Worm (Caenorhabditis elegans) whole organism, L1 larva: ENCODE measurements around the gene Y75B8A.33.

Source experiments
- C04F5.9 ChIP-seq: sonication (generic microtip); optimal IDR thresholded peaks from 2 replicates; lab custom pipeline; 2016; ENCODE audit warnings: missing genetic modification characterization, missing compliant biosample characterization
- C16A3.4 ChIP-seq: fragments of 150-350 bp; optimal IDR thresholded peaks from 2 replicates; lab custom pipeline; 2014; ENCODE audit warnings: missing biosample characterization, missing genetic modification characterization
- C34B4.2 ChIP-seq: sonication (generic microtip); optimal IDR thresholded peaks from 2 replicates; lab custom pipeline; 2017; ENCODE audit warnings: mild to moderate bottlenecking, missing genetic modification characterization, missing compliant biosample characterization
- F16B12.6 ChIP-seq: fragments of 150-350 bp; optimal IDR thresholded peaks from 2 replicates; lab custom pipeline; 2014; ENCODE audit warnings: missing biosample characterization, missing genetic modification characterization
- aly-2 ChIP-seq: fragments of 150-350 bp; optimal IDR thresholded peaks from 2 replicates; lab custom pipeline; 2014; ENCODE audit warnings: missing biosample characterization, missing genetic modification characterization
- blmp-1 ChIP-seq: fragments of 150-350 bp; optimal IDR thresholded peaks from 2 replicates; lab custom pipeline; 2014; ENCODE audit warnings: missing biosample characterization, missing genetic modification characterization
- ceh-63 ChIP-seq: fragments of 200-800 bp; sonication (Bioruptor generic); optimal IDR thresholded peaks from 2 replicates; lab custom pipeline; 2018; ENCODE audit warnings: mild to moderate bottlenecking, missing genetic modification characterization, missing compliant biosample characterization
- ceh-8 ChIP-seq: fragments of 200-800 bp; sonication (Bioruptor generic); optimal IDR thresholded peaks from 2 replicates; lab custom pipeline; 2018; ENCODE audit warnings: mild to moderate bottlenecking, missing genetic modification characterization, moderate library complexity, missing compliant biosample characterization
- ceh-88 ChIP-seq: fragments of 200-800 bp; sonication (Bioruptor generic); IDR thresholded peaks from 2 replicates; pipeline ENCODE4 v1.3.6; 2022; ENCODE audit warnings: missing genetic modification characterization, missing compliant biosample characterization
- ceh-90 ChIP-seq: sonication (generic microtip); optimal IDR thresholded peaks from 2 replicates; lab custom pipeline; 2016; ENCODE audit warnings: missing genetic modification characterization, missing compliant biosample characterization
- ces-1 ChIP-seq: fragments of 150-350 bp; optimal IDR thresholded peaks from 2 replicates; lab custom pipeline; 2014; ENCODE audit warnings: missing biosample characterization, missing genetic modification reagents, missing genetic modification characterization
- egl-13 ChIP-seq: sonication (generic microtip); optimal IDR thresholded peaks from 2 replicates; lab custom pipeline; 2016; ENCODE audit warnings: missing genotype, missing genetic modification reagents, missing genetic modification characterization, missing compliant biosample characterization
- egl-27 ChIP-seq, 2 experiments: fragments of 150-350 bp in 1 of 2; sonication (generic microtip); optimal IDR thresholded peaks; 3 replicates each; lab custom pipeline; 2017 to 2018; ENCODE audit warnings: missing biosample characterization in 2 of 2, missing genetic modification characterization in 2 of 2, missing genetic modification reagents in 2 of 2
- elt-2 ChIP-seq: sonication (generic microtip); optimal IDR thresholded peaks from 2 replicates; lab custom pipeline; 2016; ENCODE audit warnings: missing genetic modification characterization, mild to moderate bottlenecking, inconsistent platforms, missing compliant biosample characterization, missing genetic modification reagents
- ets-5 ChIP-seq: fragments of 200-800 bp; sonication (Bioruptor generic); IDR thresholded peaks from 2 replicates; pipeline ENCODE4 v1.3.6; 2022; ENCODE audit warnings: missing genetic modification characterization, missing compliant biosample characterization
- fkh-8 ChIP-seq: sonication (generic microtip); optimal IDR thresholded peaks from 2 replicates; lab custom pipeline; 2016; ENCODE audit warnings: mild to moderate bottlenecking, missing genetic modification characterization, missing compliant biosample characterization
- grh-1 ChIP-seq: fragments of 200-800 bp; sonication (Bioruptor generic); IDR thresholded peaks from 2 replicates; pipeline ENCODE4 v1.3.6; 2022; ENCODE audit warnings: missing genetic modification reagents, missing genetic modification characterization, missing compliant biosample characterization
- hlh-4 ChIP-seq: sonication (generic microtip); optimal IDR thresholded peaks from 2 replicates; lab custom pipeline; 2016; ENCODE audit warnings: mild to moderate bottlenecking, missing genetic modification characterization, missing compliant biosample characterization
- hpl-2 ChIP-seq: fragments of 150-350 bp; optimal IDR thresholded peaks from 2 replicates; lab custom pipeline; 2014; ENCODE audit warnings: missing biosample characterization, missing genetic modification reagents, missing genetic modification characterization
- irx-1 ChIP-seq: sonication (generic microtip); optimal IDR thresholded peaks from 2 replicates; lab custom pipeline; 2016; ENCODE audit warnings: missing genetic modification characterization, missing compliant biosample characterization
- isw-1 ChIP-seq: fragments of 200-800 bp; sonication (Bioruptor generic); IDR thresholded peaks from 2 replicates; pipeline ENCODE4 v1.3.6; 2022; ENCODE audit warnings: missing genetic modification characterization, missing compliant biosample characterization
- jun-1 ChIP-seq: fragments of 150-350 bp; optimal IDR thresholded peaks from 2 replicates; lab custom pipeline; 2014; ENCODE audit warnings: missing biosample characterization, missing genetic modification reagents, missing genetic modification characterization
- lin-13 ChIP-seq: fragments of 150-350 bp; optimal IDR thresholded peaks from 2 replicates; lab custom pipeline; 2014; ENCODE audit warnings: missing biosample characterization, missing genetic modification reagents, missing genetic modification characterization
- lin-14 ChIP-seq: fragments of 200-800 bp; sonication (Bioruptor generic); optimal IDR thresholded peaks from 2 replicates; lab custom pipeline; 2018; ENCODE audit warnings: mild to moderate bottlenecking, missing genetic modification characterization, moderate library complexity, missing compliant biosample characterization
- lin-39 ChIP-seq: fragments of 150-350 bp; optimal IDR thresholded peaks from 2 replicates; lab custom pipeline; 2014; ENCODE audit warnings: missing biosample characterization, missing genetic modification reagents, missing genetic modification characterization
- lir-3 ChIP-seq: sonication (generic microtip); optimal IDR thresholded peaks from 2 replicates; lab custom pipeline; 2016; ENCODE audit warnings: mild to moderate bottlenecking, missing genetic modification characterization, moderate library complexity, missing compliant biosample characterization; ENCODE audit not compliant: poor library complexity
- mab-9 ChIP-seq: fragments of 200-800 bp; sonication (Bioruptor generic); IDR thresholded peaks from 2 replicates; pipeline ENCODE4 v1.3.6; 2022; ENCODE audit warnings: missing genetic modification reagents, missing genetic modification characterization, missing compliant biosample characterization
- mef-2 ChIP-seq: fragments of 150-350 bp; optimal IDR thresholded peaks from 2 replicates; lab custom pipeline; 2014; ENCODE audit warnings: missing biosample characterization, missing genetic modification characterization
- nhr-19 ChIP-seq: fragments of 200-800 bp; sonication (Bioruptor generic); conservative IDR thresholded peaks from 2 replicates; pipeline ENCODE4 v1.3.6; 2022; ENCODE audit warnings: missing genetic modification characterization, missing compliant biosample characterization
- nhr-47 ChIP-seq: sonication (generic microtip); optimal IDR thresholded peaks from 2 replicates; lab custom pipeline; 2016; ENCODE audit warnings: mild to moderate bottlenecking, missing genetic modification characterization, moderate library complexity, missing compliant biosample characterization
- nhr-71 ChIP-seq: sonication (generic microtip); optimal IDR thresholded peaks from 2 replicates; lab custom pipeline; 2016; ENCODE audit warnings: mild to moderate bottlenecking, missing genetic modification characterization, moderate library complexity, missing compliant biosample characterization
- nhr-76 ChIP-seq: sonication (generic microtip); optimal IDR thresholded peaks from 2 replicates; lab custom pipeline; 2017; ENCODE audit warnings: missing biosample characterization, missing genetic modification characterization
- nhr-84 ChIP-seq: sonication (generic microtip); optimal IDR thresholded peaks from 2 replicates; lab custom pipeline; 2017; ENCODE audit warnings: missing biosample characterization, missing genetic modification characterization
- nhr-85 ChIP-seq: sonication (generic microtip); peaks from one replicate; lab custom pipeline; 2016; ENCODE audit warnings: missing genetic modification characterization, inconsistent platforms, missing compliant biosample characterization
- pag-3 ChIP-seq: sonication (generic microtip); optimal IDR thresholded peaks from 2 replicates; lab custom pipeline; 2017; ENCODE audit warnings: missing genetic modification characterization, mild to moderate bottlenecking, missing compliant biosample characterization, antibody characterized with exemption, borderline replicate concordance; ENCODE audit not compliant: insufficient read depth
- pqm-1 ChIP-seq: sonication (generic microtip); optimal IDR thresholded peaks from 3 replicates; lab custom pipeline; 2017; ENCODE audit warnings: missing biosample characterization, missing genetic modification characterization
- rnt-1 ChIP-seq: sonication (generic microtip); optimal IDR thresholded peaks from 2 replicates; lab custom pipeline; 2016; ENCODE audit warnings: mild to moderate bottlenecking, missing genetic modification characterization, moderate library complexity, missing compliant biosample characterization
- skn-1 ChIP-seq: fragments of 150-350 bp; optimal IDR thresholded peaks from 2 replicates; lab custom pipeline; 2014; ENCODE audit warnings: missing biosample characterization, missing genetic modification characterization
- snpc-4 ChIP-seq: fragments of 150-350 bp; optimal IDR thresholded peaks from 2 replicates; lab custom pipeline; 2014; ENCODE audit warnings: missing biosample characterization, missing genetic modification characterization
- snu-23 ChIP-seq: sonication (generic microtip); optimal IDR thresholded peaks from 2 replicates; lab custom pipeline; 2016; ENCODE audit warnings: missing genetic modification characterization, missing compliant biosample characterization
- sox-4 ChIP-seq: sonication (generic microtip); optimal IDR thresholded peaks from 2 replicates; lab custom pipeline; 2016; ENCODE audit warnings: missing genetic modification characterization, missing compliant biosample characterization
- sptf-1 ChIP-seq: fragments of 150-350 bp; optimal IDR thresholded peaks from 2 replicates; lab custom pipeline; 2014; ENCODE audit warnings: missing biosample characterization, missing genetic modification characterization
- sup-37 ChIP-seq: fragments of 200-800 bp; sonication (Bioruptor generic); optimal IDR thresholded peaks from 2 replicates; lab custom pipeline; 2018; ENCODE audit warnings: mild to moderate bottlenecking, missing genetic modification characterization, missing compliant biosample characterization
- tbx-2 ChIP-seq: sonication (generic microtip); optimal IDR thresholded peaks from 2 replicates; lab custom pipeline; 2016; ENCODE audit warnings: missing genetic modification characterization, missing compliant biosample characterization
- tlp-1 ChIP-seq: fragments of 150-350 bp; optimal IDR thresholded peaks from 2 replicates; lab custom pipeline; 2014; ENCODE audit warnings: missing biosample characterization, missing genetic modification characterization
- unc-130 ChIP-seq: fragments of 150-350 bp; optimal IDR thresholded peaks from 2 replicates; lab custom pipeline; 2017; ENCODE audit warnings: missing biosample characterization, missing genetic modification characterization, inconsistent platforms
- unc-30 ChIP-seq: sonication (generic microtip); optimal IDR thresholded peaks from 2 replicates; lab custom pipeline; 2017; ENCODE audit warnings: missing biosample characterization, missing genetic modification characterization
- unc-62 ChIP-seq: fragments of 150-350 bp; optimal IDR thresholded peaks from 2 replicates; lab custom pipeline; 2014; ENCODE audit warnings: missing biosample characterization, missing genetic modification reagents, missing genetic modification characterization
- unc-86 ChIP-seq: sonication (generic microtip); optimal IDR thresholded peaks from 2 replicates; lab custom pipeline; 2016; ENCODE audit warnings: missing genetic modification characterization, missing compliant biosample characterization
- xbp-1 ChIP-seq: sonication (generic microtip); optimal IDR thresholded peaks from 2 replicates; lab custom pipeline; 2016; ENCODE audit warnings: missing genetic modification characterization, missing compliant biosample characterization
- zag-1 ChIP-seq: fragments of 150-350 bp; optimal IDR thresholded peaks from 2 replicates; lab custom pipeline; 2014; ENCODE audit warnings: missing biosample characterization, missing genetic modification characterization
- zip-4 ChIP-seq: fragments of 200-800 bp; sonication (Bioruptor generic); optimal IDR thresholded peaks from 2 replicates; lab custom pipeline; 2018; ENCODE audit warnings: mild to moderate bottlenecking, missing genetic modification characterization, moderate library complexity, missing compliant biosample characterization
- ztf-11 ChIP-seq, 2 experiments: sonication (generic microtip); optimal IDR thresholded peaks; 2 replicates each; lab custom pipeline; 2016 to 2017; ENCODE audit warnings: missing genetic modification characterization in 2 of 2, missing biosample characterization in 1 of 2, missing compliant biosample characterization in 1 of 2
- ztf-4 ChIP-seq: fragments of 150-350 bp; optimal IDR thresholded peaks from 2 replicates; lab custom pipeline; 2014; ENCODE audit warnings: missing biosample characterization, missing genetic modification characterization

The Y75B8A.33 gene

DNA sequence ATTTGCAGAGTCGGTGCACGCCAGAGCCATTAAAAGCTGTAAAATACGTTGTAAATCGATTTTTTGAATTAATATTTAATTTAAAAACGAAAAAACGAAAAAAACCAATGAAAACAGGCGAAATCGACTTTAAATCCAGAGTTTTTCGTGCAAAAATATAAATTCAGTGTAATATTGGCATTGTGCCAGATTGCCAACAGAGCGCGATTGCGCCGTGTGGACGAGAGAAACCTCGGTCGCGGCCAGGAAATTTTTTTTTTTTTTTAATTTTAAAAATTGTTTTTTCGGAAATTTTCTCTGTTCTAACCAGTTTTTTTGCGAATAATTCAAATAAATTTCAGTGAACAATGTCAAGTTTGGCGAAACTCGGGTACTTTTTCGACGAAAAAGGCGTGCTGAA, 15.9 kb downstream of the Y75B8A.33 start, which contains the start of the genes pph-4.1 and Y75B8A.31:
Gene pph-4.1 (minus strand): TSS at position 36 of the 400 bp plus-strand sequence.
Gene Y75B8A.31 (plus strand): TSS at position 342 of the 400 bp plus-strand sequence.
- TF ChIP-seq ets-5, result no peak
- no peak for TF ChIP-seq aly-2
- peak; percentile 46; the same call in 1 of the 2 replicates for TF ChIP-seq grh-1 (GFP tag; lab: Robert Waterston, UW)
- peak; percentile 90 for TF ChIP-seq fkh-8 (tag; lab: Kevin White, UChicago)
- peak; percentile 73 for TF ChIP-seq blmp-1 (tag; lab: Kevin White, UChicago)
- peak; percentile 78 for TF ChIP-seq isw-1 (GFP tag; lab: Robert Waterston, UW)
- peak; percentile 74 for TF ChIP-seq mab-9 (GFP tag; lab: Robert Waterston, UW)
- TF ChIP-seq zip-4 (GFP tag; lab: Kevin White, UChicago), result peak; percentile 1
- no peak for TF ChIP-seq C34B4.2
- peak; percentile 59 for TF ChIP-seq snpc-4 (tag; lab: Kevin White, UChicago)
- peak; percentile 92 for TF ChIP-seq tbx-2
- TF ChIP-seq mef-2, result no peak
- TF ChIP-seq ztf-11 (tag; optimal IDR thresholded peaks at IDR 0.05; lab: Kevin White, UChicago), result peak in 1 of 2 experiments; percentile 87
- TF ChIP-seq pqm-1 (tag; lab: Kevin White, UChicago), result no peak
- TF ChIP-seq xbp-1 (tag; lab: Kevin White, UChicago), result peak; percentile 89
- TF ChIP-seq snu-23 (GFP tag; lab: Kevin White, UChicago), result peak; percentile 92
- TF ChIP-seq nhr-19 (GFP tag; lab: Robert Waterston, UW), result peak; percentile 85
- TF ChIP-seq nhr-85 (tag; lab: Kevin White, UChicago), result peak; percentile 94
- peak; percentile 89 for TF ChIP-seq skn-1
- no peak for TF ChIP-seq ztf-4
- TF ChIP-seq lin-39 (tag; lab: Kevin White, UChicago), result peak; percentile 69
- TF ChIP-seq ces-1 (GFP tag; lab: Kevin White, UChicago), result no peak
- TF ChIP-seq nhr-71, result peak; percentile 95
- peak; percentile 55 for TF ChIP-seq C16A3.4 (tag; lab: Kevin White, UChicago)
- peak; percentile 87 for TF ChIP-seq lin-13
- peak; percentile 21 for TF ChIP-seq hpl-2
- peak; percentile 78 for TF ChIP-seq unc-86 (tag; lab: Kevin White, UChicago)
- no peak for TF ChIP-seq ceh-8 (GFP tag; lab: Kevin White, UChicago)
- TF ChIP-seq ceh-90, result peak; percentile 92
- no peak for TF ChIP-seq egl-27 (tag; optimal IDR thresholded peaks at IDR 0.05; lab: Kevin White, UChicago)
- no peak for TF ChIP-seq pag-3 (tag; lab: Kevin White, UChicago)
- TF ChIP-seq unc-130 (tag; lab: Kevin White, UChicago), result peak; percentile 91
- peak; percentile 88 for TF ChIP-seq irx-1
- peak; percentile 89 for TF ChIP-seq egl-13 (tag; lab: Kevin White, UChicago)
- peak; percentile 80 for TF ChIP-seq sox-4 (tag; lab: Kevin White, UChicago)
- no peak for TF ChIP-seq nhr-76 (tag; lab: Kevin White, UChicago)
- TF ChIP-seq ceh-88 (GFP tag; lab: Robert Waterston, UW), result 0 out of 2 replicates have a peak, but pooled peaks have one; percentile 14
- TF ChIP-seq unc-30 (tag; lab: Kevin White, UChicago), result no peak
- TF ChIP-seq elt-2, result peak; percentile 44
- no peak for TF ChIP-seq lir-3 (tag; lab: Kevin White, UChicago)
- no peak for TF ChIP-seq lin-14 (GFP tag; lab: Kevin White, UChicago)
- TF ChIP-seq C04F5.9 (tag; lab: Kevin White, UChicago), result peak; percentile 73
- TF ChIP-seq jun-1 (tag; lab: Kevin White, UChicago), result peak; percentile 51
- peak; percentile 98 for TF ChIP-seq rnt-1 (tag; lab: Kevin White, UChicago)
- no peak for TF ChIP-seq ceh-63 (GFP tag; lab: Kevin White, UChicago)
- TF ChIP-seq zag-1, result no peak
- TF ChIP-seq unc-62 (GFP tag; lab: Kevin White, UChicago), result no peak
- no peak for TF ChIP-seq hlh-4
- TF ChIP-seq F16B12.6 (tag; lab: Kevin White, UChicago), result peak; percentile 64
- no peak for TF ChIP-seq sptf-1 (tag; lab: Kevin White, UChicago)
- TF ChIP-seq tlp-1, result no peak
- TF ChIP-seq sup-37 (GFP tag; lab: Kevin White, UChicago), result peak; percentile 60
- peak; percentile 91 for TF ChIP-seq nhr-47 (tag; lab: Kevin White, UChicago)
- TF ChIP-seq nhr-84 (tag; lab: Kevin White, UChicago), result no peak
